Fruit fly (Drosophila melanogaster) whole organism, embryonic: Measurements from ENCODE around the gene CG17650.

ENCODE experiments used
- Aef1 ChIP-seq: fragments of 200-800 bp; sonication (Bioruptor generic); IDR thresholded peaks from 3 replicates; pipeline ENCODE4 v1.3.6; 2022; ENCODE audit warnings: missing biosample characterization, missing genetic modification characterization
- B-H1 ChIP-seq: fragments of 200-800 bp; sonication (Bioruptor generic); IDR thresholded peaks from 3 replicates; pipeline ENCODE4 v1.3.6; 2022; ENCODE audit warnings: missing biosample characterization, missing genetic modification characterization
- Bteb2 ChIP-seq: fragments of 200-800 bp; sonication (Bioruptor generic); optimal IDR thresholded peaks from 2 replicates; lab custom pipeline; 2016; ENCODE audit warnings: missing biosample characterization, missing genetic modification characterization
- CG11723 ChIP-seq: fragments of 200-800 bp; sonication (Bioruptor generic); optimal IDR thresholded peaks from 2 replicates; lab custom pipeline; 2017; ENCODE audit warnings: missing biosample characterization, mild to moderate bottlenecking, missing genetic modification characterization
- CG14050 ChIP-seq: fragments of 200-800 bp; sonication (Bioruptor generic); IDR thresholded peaks from 3 replicates; pipeline ENCODE4 v1.3.6; 2022; ENCODE audit warnings: missing biosample characterization, missing genetic modification characterization
- CG14667 ChIP-seq: fragments of 200-800 bp; sonication (Bioruptor generic); IDR thresholded peaks from 2 replicates; pipeline ENCODE4 v1.3.6; 2022; ENCODE audit warnings: missing biosample characterization, missing genetic modification characterization
- CG16813 ChIP-seq: fragments of 200-800 bp; sonication (Bioruptor generic); IDR thresholded peaks from 3 replicates; pipeline ENCODE4 v1.3.6; 2022; ENCODE audit warnings: missing biosample characterization, missing genetic modification characterization; ENCODE audit not compliant: partially characterized antibody
- CG16863 ChIP-seq: fragments of 200-800 bp; sonication (Bioruptor generic); optimal IDR thresholded peaks from 3 replicates; lab custom pipeline; 2016; ENCODE audit warnings: missing biosample characterization, missing genetic modification characterization
- CG18262 ChIP-seq: fragments of 200-800 bp; optimal IDR thresholded peaks from 3 replicates; lab custom pipeline; 2019; ENCODE audit warnings: missing biosample characterization, mild to moderate bottlenecking, missing genetic modification characterization, moderate library complexity
- CG1832 ChIP-seq: fragments of 200-800 bp; sonication (Bioruptor generic); optimal IDR thresholded peaks from 2 replicates; lab custom pipeline; 2017; ENCODE audit warnings: missing biosample characterization, mild to moderate bottlenecking, missing genetic modification characterization, inconsistent platforms
- CG18599 ChIP-seq: fragments of 200-800 bp; sonication (Bioruptor generic); optimal IDR thresholded peaks from 3 replicates; lab custom pipeline; 2017; ENCODE audit warnings: missing biosample characterization, missing genetic modification characterization, mild to moderate bottlenecking, moderate library complexity, missing genetic modification reagents
- CG2202 ChIP-seq: fragments of 200-800 bp; sonication (Bioruptor generic); optimal IDR thresholded peaks from 2 replicates; lab custom pipeline; 2018; ENCODE audit warnings: missing biosample characterization, mild to moderate bottlenecking, missing genetic modification characterization
- CG33557 ChIP-seq: fragments of 200-800 bp; sonication (Bioruptor generic); optimal IDR thresholded peaks from 2 replicates; lab custom pipeline; 2019; ENCODE audit warnings: missing biosample characterization, mild to moderate bottlenecking, missing genetic modification characterization, moderate library complexity
- CG4707 ChIP-seq: fragments of 200-800 bp; sonication (Bioruptor generic); optimal IDR thresholded peaks from 2 replicates; lab custom pipeline; 2018; ENCODE audit warnings: missing biosample characterization, mild to moderate bottlenecking, missing genetic modification characterization, moderate library complexity
- CG6765 ChIP-seq: fragments of 200-800 bp; sonication (Bioruptor generic); optimal IDR thresholded peaks from 3 replicates; lab custom pipeline; 2017; ENCODE audit warnings: missing biosample characterization, mild to moderate bottlenecking, missing genetic modification characterization
- CG9727 ChIP-seq: fragments of 200-800 bp; sonication (Bioruptor generic); optimal IDR thresholded peaks from 3 replicates; lab custom pipeline; 2017; ENCODE audit warnings: missing biosample characterization, mild to moderate bottlenecking, missing genetic modification characterization
- CkIIα-i1 ChIP-seq: fragments of 200-800 bp; sonication (Bioruptor generic); IDR thresholded peaks from 2 replicates; pipeline ENCODE4 v1.3.6; 2022; ENCODE audit warnings: missing biosample characterization, missing genetic modification characterization
- CrebB ChIP-seq: fragments of 200-800 bp; sonication (Bioruptor generic); optimal IDR thresholded peaks from 3 replicates; lab custom pipeline; 2018; ENCODE audit warnings: missing biosample characterization, mild to moderate bottlenecking, missing genetic modification characterization
- D ChIP-seq, 2 experiments: fragments of 200-800 bp in 1 of 2; fragments of >200 bp in 1 of 2; sonication (Bioruptor generic) in 1 of 2; optimal IDR thresholded peaks; 2 replicates in 1 of 2; 3 replicates in 1 of 2; lab custom pipeline; 2017; ENCODE audit warnings: mild to moderate bottlenecking in 1 of 2, missing biosample characterization in 1 of 2, missing genetic modification characterization in 1 of 2, missing genetic modification reagents in 1 of 2
- D19A ChIP-seq: fragments of 200-800 bp; optimal IDR thresholded peaks from 3 replicates; lab custom pipeline; 2019; ENCODE audit warnings: missing biosample characterization, mild to moderate bottlenecking, missing genetic modification characterization, moderate library complexity
- Dip2 ChIP-seq: fragments of 200-800 bp; sonication (Bioruptor generic); IDR thresholded peaks from 2 replicates; pipeline ENCODE4 v1.3.6; 2022; ENCODE audit warnings: missing biosample characterization, missing genetic modification characterization
- Dll ChIP-seq: fragments of 200-800 bp; sonication (Bioruptor generic); IDR thresholded peaks from 4 replicates; pipeline ENCODE4 v1.3.6; 2022; ENCODE audit warnings: missing biosample characterization, missing genetic modification characterization; ENCODE audit not compliant: partially characterized antibody
- Doc3 ChIP-seq: fragments of 200-800 bp; sonication (Bioruptor generic); IDR thresholded peaks from 3 replicates; pipeline ENCODE4 v1.3.6; 2022; ENCODE audit warnings: missing biosample characterization, missing genetic modification characterization; ENCODE audit not compliant: partially characterized antibody
- HLH3B ChIP-seq: fragments of 200-800 bp; sonication (Bioruptor generic); IDR thresholded peaks from 2 replicates; pipeline ENCODE4 v1.3.6; 2022; ENCODE audit warnings: missing biosample characterization, missing genetic modification characterization
- HLH54F ChIP-seq: fragments of 200-800 bp; sonication (Bioruptor generic); optimal IDR thresholded peaks from 3 replicates; lab custom pipeline; 2016; ENCODE audit warnings: missing biosample characterization, missing genetic modification characterization
- Hey ChIP-seq: fragments of 200-800 bp; sonication (Bioruptor generic); optimal IDR thresholded peaks from 3 replicates; lab custom pipeline; 2018; ENCODE audit warnings: missing biosample characterization, mild to moderate bottlenecking, missing genetic modification characterization
- Hr78 ChIP-seq, 2 experiments: fragments of 200-800 bp in 1 of 2; fragments of >200 bp in 1 of 2; sonication (Bioruptor generic) in 1 of 2; optimal IDR thresholded peaks; 2 replicates each; lab custom pipeline; 2017 to 2019; ENCODE audit warnings: missing biosample characterization in 2 of 2, missing genetic modification characterization in 2 of 2, mild to moderate bottlenecking in 1 of 2, moderate library complexity in 1 of 2
- Jarid2 ChIP-seq: fragments of 200-800 bp; sonication (Bioruptor generic); optimal IDR thresholded peaks from 3 replicates; lab custom pipeline; 2017; ENCODE audit warnings: mild to moderate bottlenecking, missing biosample characterization, missing genetic modification reagents, missing genetic modification characterization
- Lhr ChIP-seq: fragments of 200-800 bp; sonication (Bioruptor generic); optimal IDR thresholded peaks from 3 replicates; lab custom pipeline; 2017; ENCODE audit warnings: mild to moderate bottlenecking, missing biosample characterization, missing genetic modification reagents, missing genetic modification characterization
- MTF-1 ChIP-seq: fragments of 200-800 bp; sonication (Bioruptor generic); optimal IDR thresholded peaks from 2 replicates; lab custom pipeline; 2018; ENCODE audit warnings: missing biosample characterization, mild to moderate bottlenecking, missing genetic modification characterization, borderline replicate concordance
- Meics ChIP-seq: fragments of 200-800 bp; sonication (Bioruptor generic); optimal IDR thresholded peaks from 2 replicates; lab custom pipeline; 2017; ENCODE audit warnings: missing biosample characterization, mild to moderate bottlenecking, missing genetic modification characterization
- Neu2 ChIP-seq: fragments of 200-800 bp; sonication (Bioruptor generic); optimal IDR thresholded peaks from 3 replicates; lab custom pipeline; 2016; ENCODE audit warnings: missing biosample characterization, missing genetic modification characterization, borderline replicate concordance
- Ravus ChIP-seq: fragments of 200-800 bp; sonication (Bioruptor generic); IDR thresholded peaks from 2 replicates; pipeline ENCODE4 v1.3.6; 2022; ENCODE audit warnings: missing biosample characterization, missing genetic modification characterization
- Scr ChIP-seq: fragments of 200-800 bp; sonication (Bioruptor generic); IDR thresholded peaks from 2 replicates; pipeline ENCODE4 v1.3.6; 2022; ENCODE audit warnings: missing biosample characterization, missing genetic modification characterization; ENCODE audit not compliant: partially characterized antibody
- Sry-β ChIP-seq: fragments of 200-800 bp; sonication (Bioruptor generic); optimal IDR thresholded peaks from 2 replicates; lab custom pipeline; 2018; ENCODE audit warnings: missing biosample characterization, mild to moderate bottlenecking, missing genetic modification characterization, moderate library complexity
- Stat92E ChIP-seq, 3 experiments: fragments of >200 bp in 2 of 3; fragments of 200-800 bp in 1 of 3; sonication (Bioruptor generic) in 1 of 3; optimal IDR thresholded peaks; 2 replicates each; lab custom pipeline; 2017 to 2019; ENCODE audit warnings: missing biosample characterization in 3 of 3, missing genetic modification characterization in 3 of 3, mild to moderate bottlenecking in 1 of 3, moderate library complexity in 1 of 3
- bigmax ChIP-seq: fragments of 200-800 bp; sonication (Bioruptor generic); optimal IDR thresholded peaks from 2 replicates; lab custom pipeline; 2018; ENCODE audit warnings: missing biosample characterization, mild to moderate bottlenecking, missing genetic modification characterization
- cato ChIP-seq: fragments of 200-800 bp; sonication (Bioruptor generic); optimal IDR thresholded peaks from 2 replicates; lab custom pipeline; 2016; ENCODE audit warnings: missing biosample characterization, missing genetic modification characterization, borderline replicate concordance
- lab ChIP-seq: fragments of 200-800 bp; sonication (Bioruptor generic); optimal IDR thresholded peaks from 3 replicates; lab custom pipeline; 2017; ENCODE audit warnings: missing biosample characterization, missing genetic modification characterization, mild to moderate bottlenecking, moderate library complexity, missing genetic modification reagents
- mld ChIP-seq: fragments of 200-800 bp; sonication (Bioruptor generic); IDR thresholded peaks from 3 replicates; pipeline ENCODE4 v1.3.6; 2022; ENCODE audit warnings: missing biosample characterization, missing genetic modification characterization; ENCODE audit not compliant: partially characterized antibody
- sna ChIP-seq: fragments of 200-800 bp; sonication (Bioruptor generic); IDR thresholded peaks from 2 replicates; pipeline ENCODE4 v1.3.6; 2022; ENCODE audit warnings: missing biosample characterization, missing genetic modification characterization; ENCODE audit not compliant: partially characterized antibody
- sug ChIP-seq: fragments of 200-800 bp; optimal IDR thresholded peaks from 2 replicates; lab custom pipeline; 2019; ENCODE audit warnings: missing biosample characterization, mild to moderate bottlenecking, missing genetic modification characterization, moderate library complexity
- tgo ChIP-seq: fragments of 200-800 bp; sonication (Bioruptor generic); IDR thresholded peaks from 3 replicates; pipeline ENCODE4 v1.3.6; 2022; ENCODE audit warnings: missing biosample characterization, missing genetic modification characterization
- tup ChIP-seq: fragments of 200-800 bp; sonication (Bioruptor generic); optimal IDR thresholded peaks from 2 replicates; lab custom pipeline; 2016; ENCODE audit warnings: missing biosample characterization, mild to moderate bottlenecking, missing genetic modification characterization, moderate library complexity
- vnd ChIP-seq: fragments of 200-800 bp; sonication (Bioruptor generic); IDR thresholded peaks from 3 replicates; pipeline ENCODE4 v1.3.6; 2022; ENCODE audit warnings: missing biosample characterization, missing genetic modification characterization; ENCODE audit not compliant: partially characterized antibody
- wek ChIP-seq: fragments of 200-800 bp; sonication (Bioruptor generic); optimal IDR thresholded peaks from 3 replicates; lab custom pipeline; 2018; ENCODE audit warnings: missing biosample characterization, mild to moderate bottlenecking, missing genetic modification characterization, moderate library complexity
- zfh1 ChIP-seq: fragments of 200-800 bp; sonication (Bioruptor generic); IDR thresholded peaks from 3 replicates; pipeline ENCODE4 v1.3.6; 2022; ENCODE audit warnings: missing biosample characterization, missing genetic modification characterization

The CG17650 gene

DNA sequence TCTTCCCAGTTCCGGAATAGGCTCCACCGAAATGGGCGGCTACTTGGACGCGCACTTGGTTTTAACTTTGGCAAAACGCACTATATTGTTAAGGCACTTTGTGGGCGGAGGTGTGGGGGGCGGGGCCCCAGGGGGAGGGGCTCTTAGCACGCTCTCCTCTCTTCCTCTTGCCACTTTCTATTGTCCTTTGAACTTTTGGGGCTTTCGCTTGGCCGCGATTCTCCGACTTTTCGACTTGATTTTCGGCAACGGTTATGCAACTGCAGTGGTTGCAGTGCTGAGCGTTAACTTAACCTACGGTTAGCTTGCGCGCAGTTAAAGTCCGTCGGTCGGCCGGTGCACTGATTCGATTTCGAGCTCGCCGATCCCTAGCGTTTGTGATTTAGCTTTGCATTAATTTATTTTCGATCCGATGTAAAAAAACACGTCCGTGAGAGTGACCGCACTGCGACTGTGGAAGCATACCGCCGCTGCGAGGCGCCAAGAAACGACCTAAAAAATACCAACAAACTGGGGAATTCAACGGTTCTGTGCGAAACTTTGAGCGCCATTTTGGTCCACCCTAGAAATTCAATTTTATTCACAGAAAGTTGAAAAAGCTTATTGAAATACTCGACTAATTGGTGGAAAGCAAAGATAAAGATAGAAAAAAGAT, 34.8 kb downstream of the CG17650 start, which contains the start of gene Rim2 (continued):
- no peak for TF ChIP-seq cato (GFP tag; lab: Kevin White, UChicago)
- no peak for TF ChIP-seq CG33557
- no peak for TF ChIP-seq CG1832 (GFP tag; lab: Kevin White, UChicago)
- TF ChIP-seq Hey (tag; lab: Kevin White, UChicago) = no peak
- peak; percentile 18 for TF ChIP-seq CG18599
- TF ChIP-seq lab (GFP tag; lab: Kevin White, UChicago) = peak; percentile 16
- no peak for TF ChIP-seq D (optimal IDR thresholded peaks at IDR 0.05; lab: Kevin White, UChicago)
- no peak for TF ChIP-seq D (GFP tag; optimal IDR thresholded peaks at IDR 0.05; lab: Kevin White, UChicago)
- TF ChIP-seq CG14667 (GFP tag; lab: Robert Waterston, UW) = no peak
- TF ChIP-seq MTF-1 (GFP tag; lab: Kevin White, UChicago) = no peak
- TF ChIP-seq Dip2 (GFP tag; lab: Robert Waterston, UW) = no peak
- no peak for TF ChIP-seq wek (GFP tag; lab: Kevin White, UChicago)
- TF ChIP-seq CG6765 = peak; percentile 10
- no peak for TF ChIP-seq Dll (GFP tag; lab: Robert Waterston, UW)
- no peak for TF ChIP-seq Bteb2 (GFP tag; lab: Kevin White, UChicago)
- TF ChIP-seq CG16863 (GFP tag; lab: Kevin White, UChicago) = no peak
- no peak for TF ChIP-seq sug
- TF ChIP-seq tup (GFP tag; lab: Kevin White, UChicago) = no peak
- TF ChIP-seq Ravus (GFP tag; lab: Robert Waterston, UW) = no peak
- TF ChIP-seq CkIIα-i1 = no peak
- TF ChIP-seq Scr (GFP tag; lab: Robert Waterston, UW) = peak; percentile 36; the same call in 1 of the 2 replicates
- TF ChIP-seq CG16813 = no peak
- TF ChIP-seq CG2202 (tag; lab: Kevin White, UChicago) = no peak
- TF ChIP-seq Jarid2 = peak; percentile 3
- no peak for TF ChIP-seq mld (GFP tag; lab: Robert Waterston, UW)
- TF ChIP-seq Doc3 (GFP tag; lab: Robert Waterston, UW) = no peak
- TF ChIP-seq bigmax = peak; percentile 33
- TF ChIP-seq Hr78 (GFP tag; optimal IDR thresholded peaks at IDR 0.05; lab: Kevin White, UChicago) = peak in 1 of 2 experiments; percentile 65
- TF ChIP-seq CrebB (tag; lab: Kevin White, UChicago) = peak; percentile 19
- TF ChIP-seq Stat92E (GFP tag; optimal IDR thresholded peaks at IDR 0.05; lab: Kevin White, UChicago) = peak in 1 of 3 experiments; percentile 12
- no peak for TF ChIP-seq CG4707 (GFP tag; lab: Kevin White, UChicago)
- TF ChIP-seq D19A = no peak
- no peak for TF ChIP-seq B-H1 (GFP tag; lab: Robert Waterston, UW)
- TF ChIP-seq sna = peak; percentile 57; the same call in 1 of the 2 replicates
- no peak for TF ChIP-seq Aef1 (GFP tag; lab: Robert Waterston, UW)
- TF ChIP-seq CG9727 = no peak
- TF ChIP-seq HLH54F (GFP tag; lab: Kevin White, UChicago) = no peak
- TF ChIP-seq zfh1 = no peak
- no peak for TF ChIP-seq tgo
- TF ChIP-seq HLH3B (GFP tag; lab: Robert Waterston, UW) = no peak
- TF ChIP-seq Sry-β (GFP tag; lab: Kevin White, UChicago) = no peak
- TF ChIP-seq CG11723 (GFP tag; lab: Kevin White, UChicago) = no peak
- TF ChIP-seq Lhr (GFP tag; lab: Kevin White, UChicago) = peak; percentile 86
- TF ChIP-seq Meics (GFP tag; lab: Kevin White, UChicago) = peak; percentile 13
- no peak for TF ChIP-seq CG18262 (tag; lab: Kevin White, UChicago)
- no peak for TF ChIP-seq Neu2
- TF ChIP-seq CG14050 (GFP tag; lab: Robert Waterston, UW) = no peak
- no peak for TF ChIP-seq vnd (GFP tag; lab: Robert Waterston, UW)
